Worm (Caenorhabditis elegans) whole organism, L1 larva: ENCODE measurements around the gene ins-23.
A peak's percentile ranks its signal among the peaks of the same experiment; 100 is the strongest.

ENCODE experiments used
- aly-2 ChIP-seq: fragments of 150-350 bp; optimal IDR thresholded peaks from 2 replicates; lab custom pipeline; 2014; ENCODE audit warnings: missing biosample characterization, missing genetic modification characterization
- ama-1 ChIP-seq: fragments of 150-350 bp; optimal IDR thresholded peaks from 2 replicates; lab custom pipeline; 2014
- ceh-88 ChIP-seq: fragments of 200-800 bp; sonication (Bioruptor generic); IDR thresholded peaks from 2 replicates; pipeline ENCODE4 v1.3.6; 2022; ENCODE audit warnings: missing genetic modification characterization, missing compliant biosample characterization
- elt-3 ChIP-seq, 6 experiments: fragments of 150-350 bp in 1 of 6; sonication (generic microtip); optimal IDR thresholded peaks; 2 replicates each; lab custom pipeline; 2017 to 2018; ENCODE audit warnings: missing biosample characterization in 6 of 6, missing genetic modification characterization in 6 of 6, inconsistent platforms in 1 of 6
- lin-13 ChIP-seq: fragments of 150-350 bp; optimal IDR thresholded peaks from 2 replicates; lab custom pipeline; 2014; ENCODE audit warnings: missing biosample characterization, missing genetic modification reagents, missing genetic modification characterization
- lin-39 ChIP-seq: fragments of 150-350 bp; optimal IDR thresholded peaks from 2 replicates; lab custom pipeline; 2014; ENCODE audit warnings: missing biosample characterization, missing genetic modification reagents, missing genetic modification characterization
- nhr-12 ChIP-seq: sonication (generic microtip); optimal IDR thresholded peaks from 2 replicates; lab custom pipeline; 2017; ENCODE audit warnings: missing biosample characterization, missing genetic modification characterization
- nhr-28 ChIP-seq: fragments of 150-350 bp; optimal IDR thresholded peaks from 2 replicates; lab custom pipeline; 2014; ENCODE audit warnings: missing biosample characterization, missing genetic modification characterization
- rnt-1 ChIP-seq: sonication (generic microtip); optimal IDR thresholded peaks from 2 replicates; lab custom pipeline; 2016; ENCODE audit warnings: mild to moderate bottlenecking, missing genetic modification characterization, moderate library complexity, missing compliant biosample characterization
- sox-4 ChIP-seq: sonication (generic microtip); optimal IDR thresholded peaks from 2 replicates; lab custom pipeline; 2016; ENCODE audit warnings: missing genetic modification characterization, missing compliant biosample characterization
- unc-62 ChIP-seq: fragments of 150-350 bp; optimal IDR thresholded peaks from 2 replicates; lab custom pipeline; 2014; ENCODE audit warnings: missing biosample characterization, missing genetic modification reagents, missing genetic modification characterization
- zip-4 ChIP-seq: fragments of 200-800 bp; sonication (Bioruptor generic); optimal IDR thresholded peaks from 2 replicates; lab custom pipeline; 2018; ENCODE audit warnings: mild to moderate bottlenecking, missing genetic modification characterization, moderate library complexity, missing compliant biosample characterization

- TF ChIP-seq nhr-12 (tag; lab: Kevin White, UChicago) (no peak), nhr-28 (no peak), aly-2 (no peak), sox-4 (tag; lab: Kevin White, UChicago) (no peak), lin-39 (tag; lab: Kevin White, UChicago) (no peak), unc-62 (GFP tag; lab: Kevin White, UChicago) (no peak), lin-13 (GFP tag; lab: Kevin White, UChicago) (no peak), ceh-88 (GFP tag; lab: Robert Waterston, UW) (no peak), ama-1 (lab: Kevin White, UChicago) (no peak), zip-4 (GFP tag; lab: Kevin White, UChicago) (no peak), elt-3 (tag; optimal IDR thresholded peaks at IDR 0.05; lab: Kevin White, UChicago) (peak in 3 of 6 experiments; percentile 31 to 58 (median 39)), rnt-1 (tag; lab: Kevin White, UChicago) (no peak)
Measured at ce11 chrIII:10006734-10007348, 21.2 kb upstream of the ins-23 start, which contains the start of gene C05B5.8.
